Worm (Caenorhabditis elegans): Measurements from ENCODE around the gene mdt-10.

DNA sequence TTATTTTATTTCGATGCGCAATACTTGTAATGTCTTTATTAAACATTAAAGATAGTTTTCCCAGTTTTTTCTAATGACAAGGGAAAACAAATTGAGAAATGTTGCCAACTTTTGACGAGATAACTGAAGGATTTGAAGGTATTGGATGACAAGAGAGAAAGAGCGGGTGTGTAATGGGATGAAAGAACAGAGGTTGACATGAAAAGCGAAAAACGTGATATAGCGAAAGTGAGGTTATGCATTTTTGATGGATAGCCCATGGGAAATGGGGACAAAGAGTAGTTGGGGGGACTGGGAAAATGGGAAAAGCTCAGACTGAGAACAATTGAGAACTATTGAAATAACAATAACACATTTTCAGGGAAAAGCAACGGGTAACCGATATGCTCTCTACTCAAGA, 40.3 kb upstream of the mdt-10 start:
- TF ChIP-seq vab-7 (GFP tag; IDR thresholded peaks at IDR 0.05) (no peak), nhr-11 (tag; optimal IDR thresholded peaks at IDR 0.05) (no peak), skn-1 (tag; optimal IDR thresholded peaks at IDR 0.05) (no peak)

Measured in whole organism, L4 larva.